Worm (Caenorhabditis elegans): ENCODE results near the gene F19F10.11.

The F19F10.11 gene

ce11 chrV:7545187-7545586 is 42.3 kb downstream of the F19F10.11 start, which contains the start of the genes C54F6.19 and nhx-3:
C54F6.19 (plus strand) TSS chrV:7545487.
nhx-3 (minus strand) TSS chrV:7545523.
- TF ChIP-seq tra-4 (tag; optimal IDR thresholded peaks at IDR 0.05) (no peak), flt-1 (GFP tag; IDR thresholded peaks at IDR 0.05) (no peak), pes-1 (GFP tag; IDR thresholded peaks at IDR 0.05) (no peak), tbx-37 (GFP tag; conservative IDR thresholded peaks at IDR 0.05) (no peak), B0310.2 (tag; optimal IDR thresholded peaks at IDR 0.05) (no peak)

- no peak for TF ChIP-seq ceh-13 (GFP tag; optimal IDR thresholded peaks at IDR 0.05)
- TF ChIP-seq sea-1 (GFP tag; conservative IDR thresholded peaks at IDR 0.05) = no peak
- TF ChIP-seq ets-7 (tag; optimal IDR thresholded peaks at IDR 0.05) = no peak
These were observed 43.8 kb downstream of the F19F10.11 start for ce11 chrV:7543728-7544127.

ce11 chrV:7539015-7539414 is 48.5 kb downstream of the F19F10.11 start, which contains the start of gene srh-268:
srh-268 (plus strand) TSS chrV:7539315.
- TF ChIP-seq pes-1 (GFP tag; IDR thresholded peaks at IDR 0.05) (no peak), tra-4 (tag; optimal IDR thresholded peaks at IDR 0.05) (no peak), hmg-4 (GFP tag; optimal IDR thresholded peaks at IDR 0.05) (no peak), aly-1 (tag; optimal IDR thresholded peaks at IDR 0.05) (no peak), B0310.2 (tag; optimal IDR thresholded peaks at IDR 0.05) (no peak), ceh-36 (tag; optimal IDR thresholded peaks at IDR 0.05) (no peak), ama-1 (optimal IDR thresholded peaks at IDR 0.05) (no peak)

ce11 chrV:7538018-7538417 is 49.5 kb downstream of the F19F10.11 start, which contains the start of gene C54F6.12:
C54F6.12 (minus strand) TSS chrV:7538118.
- TF ChIP-seq sea-1 (GFP tag; conservative IDR thresholded peaks at IDR 0.05) (no peak), hmg-4 (GFP tag; optimal IDR thresholded peaks at IDR 0.05) (no peak), B0310.2 (tag; optimal IDR thresholded peaks at IDR 0.05) (no peak), tbx-37 (GFP tag; conservative IDR thresholded peaks at IDR 0.05) (no peak), F13C5.2 (tag; optimal IDR thresholded peaks at IDR 0.05) (no peak)

- TF ChIP-seq B0310.2 (tag; optimal IDR thresholded peaks at IDR 0.05) (no peak), tra-4 (tag; optimal IDR thresholded peaks at IDR 0.05) (no peak), hmbx-1 (tag; optimal IDR thresholded peaks at IDR 0.05) (no peak), hnd-1 (tag; optimal IDR thresholded peaks at IDR 0.05) (no peak), pes-1 (GFP tag; IDR thresholded peaks at IDR 0.05) (no peak)
These were observed 54.6 kb downstream of the F19F10.11 start, which contains the start of gene C54F6.3 for ce11 chrV:7532947-7533346. C54F6.3 (plus strand) TSS chrV:7533247.
